Worm (Caenorhabditis elegans) whole organism, L1 larva: ENCODE data around the gene scc-3.

ENCODE experiments used
- C04F5.9 ChIP-seq: sonication (generic microtip); optimal IDR thresholded peaks from 2 replicates; lab custom pipeline; 2016; ENCODE audit warnings: missing genetic modification characterization, missing compliant biosample characterization
- C16A3.4 ChIP-seq: fragments of 150-350 bp; optimal IDR thresholded peaks from 2 replicates; lab custom pipeline; 2014; ENCODE audit warnings: missing biosample characterization, missing genetic modification characterization
- F16B12.6 ChIP-seq: fragments of 150-350 bp; optimal IDR thresholded peaks from 2 replicates; lab custom pipeline; 2014; ENCODE audit warnings: missing biosample characterization, missing genetic modification characterization
- aha-1 ChIP-seq: fragments of 150-350 bp; optimal IDR thresholded peaks from 2 replicates; lab custom pipeline; 2014; ENCODE audit warnings: missing biosample characterization, missing genetic modification characterization
- ama-1 ChIP-seq: fragments of 150-350 bp; optimal IDR thresholded peaks from 2 replicates; lab custom pipeline; 2014
- blmp-1 ChIP-seq: fragments of 150-350 bp; optimal IDR thresholded peaks from 2 replicates; lab custom pipeline; 2014; ENCODE audit warnings: missing biosample characterization, missing genetic modification characterization
- ces-1 ChIP-seq: fragments of 150-350 bp; optimal IDR thresholded peaks from 2 replicates; lab custom pipeline; 2014; ENCODE audit warnings: missing biosample characterization, missing genetic modification reagents, missing genetic modification characterization
- dpl-1 ChIP-seq, 3 experiments: fragments of 150-350 bp in 2 of 3; sonication (generic microtip) in 1 of 3; optimal IDR thresholded peaks; 2 replicates each; lab custom pipeline; 2014 to 2017; ENCODE audit warnings: missing biosample characterization in 3 of 3, missing genetic modification characterization in 3 of 3, missing genetic modification reagents in 3 of 3
- efl-1 ChIP-seq, 4 experiments: fragments of 150-350 bp; optimal IDR thresholded peaks in 3 of 4; peaks in 1 of 4; 1 replicate in 1 of 4; 2 replicates in 3 of 4; lab custom pipeline; 2014; ENCODE audit warnings: missing biosample characterization in 2 of 4, missing genetic modification characterization in 2 of 4, missing genetic modification reagents in 2 of 4
- efl-3 ChIP-seq: fragments of 200-800 bp; sonication (Bioruptor generic); optimal IDR thresholded peaks from 2 replicates; lab custom pipeline; 2018; ENCODE audit warnings: mild to moderate bottlenecking, missing genetic modification characterization, missing compliant biosample characterization
- elt-2 ChIP-seq: sonication (generic microtip); optimal IDR thresholded peaks from 2 replicates; lab custom pipeline; 2016; ENCODE audit warnings: missing genetic modification characterization, mild to moderate bottlenecking, inconsistent platforms, missing compliant biosample characterization, missing genetic modification reagents
- fkh-10 ChIP-seq: sonication (generic microtip); optimal IDR thresholded peaks from 2 replicates; lab custom pipeline; 2017; ENCODE audit warnings: missing biosample characterization, missing genetic modification reagents, missing genetic modification characterization
- fkh-4 ChIP-seq: sonication (generic microtip); optimal IDR thresholded peaks from 2 replicates; lab custom pipeline; 2016; ENCODE audit warnings: missing compliant biosample characterization, missing genetic modification characterization, borderline replicate concordance
- fkh-8 ChIP-seq: sonication (generic microtip); optimal IDR thresholded peaks from 2 replicates; lab custom pipeline; 2016; ENCODE audit warnings: mild to moderate bottlenecking, missing genetic modification characterization, missing compliant biosample characterization
- hlh-17 ChIP-seq: fragments of 200-800 bp; sonication (Bioruptor generic); optimal IDR thresholded peaks from 2 replicates; lab custom pipeline; 2018; ENCODE audit warnings: missing genetic modification characterization, mild to moderate bottlenecking, missing compliant biosample characterization, moderate library complexity, borderline replicate concordance
- hpl-2 ChIP-seq: fragments of 150-350 bp; optimal IDR thresholded peaks from 2 replicates; lab custom pipeline; 2014; ENCODE audit warnings: missing biosample characterization, missing genetic modification reagents, missing genetic modification characterization
- jun-1 ChIP-seq: fragments of 150-350 bp; optimal IDR thresholded peaks from 2 replicates; lab custom pipeline; 2014; ENCODE audit warnings: missing biosample characterization, missing genetic modification reagents, missing genetic modification characterization
- lin-13 ChIP-seq: fragments of 150-350 bp; optimal IDR thresholded peaks from 2 replicates; lab custom pipeline; 2014; ENCODE audit warnings: missing biosample characterization, missing genetic modification reagents, missing genetic modification characterization
- lin-14 ChIP-seq: fragments of 200-800 bp; sonication (Bioruptor generic); optimal IDR thresholded peaks from 2 replicates; lab custom pipeline; 2018; ENCODE audit warnings: mild to moderate bottlenecking, missing genetic modification characterization, moderate library complexity, missing compliant biosample characterization
- lir-3 ChIP-seq: sonication (generic microtip); optimal IDR thresholded peaks from 2 replicates; lab custom pipeline; 2016; ENCODE audit warnings: mild to moderate bottlenecking, missing genetic modification characterization, moderate library complexity, missing compliant biosample characterization; ENCODE audit not compliant: poor library complexity
- lsy-2 ChIP-seq, 2 experiments: fragments of 150-350 bp; optimal IDR thresholded peaks; 2 replicates each; lab custom pipeline; 2014; ENCODE audit warnings: missing biosample characterization in 2 of 2, missing genetic modification characterization in 2 of 2
- mab-9 ChIP-seq: fragments of 200-800 bp; sonication (Bioruptor generic); IDR thresholded peaks from 2 replicates; pipeline ENCODE4 v1.3.6; 2022; ENCODE audit warnings: missing genetic modification reagents, missing genetic modification characterization, missing compliant biosample characterization
- mdl-1 ChIP-seq, 2 experiments: fragments of 150-350 bp; optimal IDR thresholded peaks; 2 replicates each; lab custom pipeline; 2014 to 2017; ENCODE audit warnings: missing biosample characterization in 2 of 2, missing genetic modification characterization in 2 of 2, inconsistent platforms in 1 of 2
- mef-2 ChIP-seq: fragments of 150-350 bp; optimal IDR thresholded peaks from 2 replicates; lab custom pipeline; 2014; ENCODE audit warnings: missing biosample characterization, missing genetic modification characterization
- mep-1 ChIP-seq: fragments of 150-350 bp; optimal IDR thresholded peaks from 2 replicates; lab custom pipeline; 2014; ENCODE audit warnings: missing biosample characterization, missing genetic modification characterization
- nhr-11 ChIP-seq: fragments of 150-350 bp; optimal IDR thresholded peaks from 2 replicates; lab custom pipeline; 2014; ENCODE audit warnings: missing biosample characterization, missing genetic modification characterization
- nhr-12 ChIP-seq: sonication (generic microtip); optimal IDR thresholded peaks from 2 replicates; lab custom pipeline; 2017; ENCODE audit warnings: missing biosample characterization, missing genetic modification characterization
- nhr-19 ChIP-seq: fragments of 200-800 bp; sonication (Bioruptor generic); conservative IDR thresholded peaks from 2 replicates; pipeline ENCODE4 v1.3.6; 2022; ENCODE audit warnings: missing genetic modification characterization, missing compliant biosample characterization
- nhr-20 ChIP-seq: sonication (generic microtip); optimal IDR thresholded peaks from 2 replicates; lab custom pipeline; 2016; ENCODE audit warnings: mild to moderate bottlenecking, missing genetic modification characterization, missing compliant biosample characterization
- nhr-71 ChIP-seq: sonication (generic microtip); optimal IDR thresholded peaks from 2 replicates; lab custom pipeline; 2016; ENCODE audit warnings: mild to moderate bottlenecking, missing genetic modification characterization, moderate library complexity, missing compliant biosample characterization
- nhr-84 ChIP-seq: sonication (generic microtip); optimal IDR thresholded peaks from 2 replicates; lab custom pipeline; 2017; ENCODE audit warnings: missing biosample characterization, missing genetic modification characterization
- pag-3 ChIP-seq: sonication (generic microtip); optimal IDR thresholded peaks from 2 replicates; lab custom pipeline; 2017; ENCODE audit warnings: missing genetic modification characterization, mild to moderate bottlenecking, missing compliant biosample characterization, antibody characterized with exemption, borderline replicate concordance; ENCODE audit not compliant: insufficient read depth
- pqm-1 ChIP-seq: sonication (generic microtip); optimal IDR thresholded peaks from 3 replicates; lab custom pipeline; 2017; ENCODE audit warnings: missing biosample characterization, missing genetic modification characterization
- rnt-1 ChIP-seq: sonication (generic microtip); optimal IDR thresholded peaks from 2 replicates; lab custom pipeline; 2016; ENCODE audit warnings: mild to moderate bottlenecking, missing genetic modification characterization, moderate library complexity, missing compliant biosample characterization
- sptf-1 ChIP-seq: fragments of 150-350 bp; optimal IDR thresholded peaks from 2 replicates; lab custom pipeline; 2014; ENCODE audit warnings: missing biosample characterization, missing genetic modification characterization
- sup-37 ChIP-seq: fragments of 200-800 bp; sonication (Bioruptor generic); optimal IDR thresholded peaks from 2 replicates; lab custom pipeline; 2018; ENCODE audit warnings: mild to moderate bottlenecking, missing genetic modification characterization, missing compliant biosample characterization
- swsn-7 ChIP-seq: sonication (generic microtip); optimal IDR thresholded peaks from 2 replicates; lab custom pipeline; 2016; ENCODE audit warnings: missing genetic modification characterization, missing compliant biosample characterization
- tbx-2 ChIP-seq: sonication (generic microtip); optimal IDR thresholded peaks from 2 replicates; lab custom pipeline; 2016; ENCODE audit warnings: missing genetic modification characterization, missing compliant biosample characterization
- unc-98 ChIP-seq: fragments of 200-800 bp; sonication (Bioruptor generic); IDR thresholded peaks from 2 replicates; pipeline ENCODE4 v1.3.6; 2022; ENCODE audit warnings: missing genetic modification characterization, missing compliant biosample characterization
- xbp-1 ChIP-seq: sonication (generic microtip); optimal IDR thresholded peaks from 2 replicates; lab custom pipeline; 2016; ENCODE audit warnings: missing genetic modification characterization, missing compliant biosample characterization

Gene scc-3

ce11 chrV:12743778-12744502 is 19.8 kb upstream of the scc-3 start:
- TF ChIP-seq hpl-2 (GFP tag; lab: Kevin White, UChicago) (no peak), lir-3 (tag; lab: Kevin White, UChicago) (no peak), C16A3.4 (tag; lab: Kevin White, UChicago) (no peak), elt-2 (peak; percentile 28), lsy-2 (tag; optimal IDR thresholded peaks at IDR 0.05; lab: Kevin White, UChicago) (no peak), pqm-1 (tag; lab: Kevin White, UChicago) (peak; percentile 12), hlh-17 (GFP tag; lab: Kevin White, UChicago) (no peak), pag-3 (tag; lab: Kevin White, UChicago) (no peak)

- TF ChIP-seq nhr-84 = no peak
- TF ChIP-seq pqm-1 (tag; lab: Kevin White, UChicago) = peak; percentile 52
- peak; percentile 75 for TF ChIP-seq elt-2
Observed at ce11 chrV:12744979-12745378, 18.8 kb upstream of the scc-3 start, which contains the start of gene C15C8.7. Gene C15C8.7 (minus strand): TSS chrV:12745050.

- TF ChIP-seq efl-1 (optimal IDR thresholded peaks at IDR 0.05; lab: Kevin White, UChicago) (peak; percentile 15 to 20), efl-1 (GFP tag; optimal IDR thresholded peaks at IDR 0.05 in 1 of 2; lab: Kevin White, UChicago) (peak; percentile 12 to 85), sup-37 (GFP tag; lab: Kevin White, UChicago) (no peak), jun-1 (tag; lab: Kevin White, UChicago) (no peak), lsy-2 (tag; optimal IDR thresholded peaks at IDR 0.05; lab: Kevin White, UChicago) (peak in 1 of 2 experiments; percentile 50), efl-3 (no peak), mab-9 (no peak), mep-1 (tag; lab: Kevin White, UChicago) (peak; percentile 37), blmp-1 (tag; lab: Kevin White, UChicago) (peak; percentile 74), ama-1 (lab: Kevin White, UChicago) (no peak), mef-2 (tag; lab: Kevin White, UChicago) (no peak), fkh-8 (tag; lab: Kevin White, UChicago) (no peak), dpl-1 (GFP tag; optimal IDR thresholded peaks at IDR 0.05; lab: Kevin White, UChicago) (peak in 1 of 3 experiments; percentile 40), tbx-2 (tag; lab: Kevin White, UChicago) (no peak), swsn-7 (no peak), elt-2 (no peak), lin-13 (GFP tag; lab: Kevin White, UChicago) (peak; percentile 9), nhr-84 (no peak), rnt-1 (tag; lab: Kevin White, UChicago) (peak; percentile 12), C04F5.9 (tag; lab: Kevin White, UChicago) (no peak), nhr-11 (tag; lab: Kevin White, UChicago) (no peak), aha-1 (no peak), nhr-12 (tag; lab: Kevin White, UChicago) (no peak), nhr-19 (GFP tag; lab: Robert Waterston, UW) (no peak), nhr-71 (tag; lab: Kevin White, UChicago) (no peak), xbp-1 (tag; lab: Kevin White, UChicago) (no peak), F16B12.6 (tag; lab: Kevin White, UChicago) (no peak), fkh-4 (tag; lab: Kevin White, UChicago) (no peak), unc-98 (no peak)
Observed at ce11 chrV:12747431-12747830, 16.3 kb upstream of the scc-3 start, which contains the start of gene C15C8.4. Gene C15C8.4 (minus strand): TSS chrV:12747463.

ce11 chrV:12747856-12748255 is 15.9 kb upstream of the scc-3 start, which contains the start of gene C15C8.5:
Gene C15C8.5 (plus strand): TSS chrV:12748007.
- TF ChIP-seq aha-1 (no peak), nhr-20 (no peak), blmp-1 (tag; lab: Kevin White, UChicago) (no peak), mdl-1 (tag; optimal IDR thresholded peaks at IDR 0.05; lab: Kevin White, UChicago) (no peak), lin-14 (GFP tag; lab: Kevin White, UChicago) (peak; percentile 36), ces-1 (GFP tag; lab: Kevin White, UChicago) (peak; percentile 43), sptf-1 (tag; lab: Kevin White, UChicago) (no peak), fkh-10 (GFP tag; lab: Kevin White, UChicago) (peak; percentile 93)
